Worm (Caenorhabditis elegans) whole organism, L3 larva: ENCODE data around the gene ess-2.

Experiments used
- R02D3.7 ChIP-seq: fragments of 150-350 bp; optimal IDR thresholded peaks from 2 replicates; lab custom pipeline; 2014; ENCODE audit warnings: missing biosample characterization, missing genetic modification characterization
- aly-2 ChIP-seq: fragments of 150-350 bp; optimal IDR thresholded peaks from 2 replicates; lab custom pipeline; 2014; ENCODE audit warnings: missing biosample characterization, missing genetic modification characterization
- ama-1 ChIP-seq: fragments of 150-350 bp; optimal IDR thresholded peaks from 2 replicates; lab custom pipeline; 2018
- ceh-16 ChIP-seq: sonication (generic microtip); optimal IDR thresholded peaks from 2 replicates; lab custom pipeline; 2017; ENCODE audit warnings: missing biosample characterization, missing genetic modification characterization
- ceh-28 ChIP-seq: fragments of 150-350 bp; optimal IDR thresholded peaks from 2 replicates; lab custom pipeline; 2014; ENCODE audit warnings: missing biosample characterization, missing genetic modification reagents, missing genetic modification characterization
- ceh-82 ChIP-seq: fragments of 150-350 bp; optimal IDR thresholded peaks from 2 replicates; lab custom pipeline; 2014; ENCODE audit warnings: missing biosample characterization, missing genetic modification characterization
- daf-12 ChIP-seq: fragments of 150-350 bp; optimal IDR thresholded peaks from 2 replicates; lab custom pipeline; 2014; ENCODE audit warnings: missing biosample characterization, missing genetic modification reagents, missing genetic modification characterization
- elt-1 ChIP-seq: fragments of 150-350 bp; optimal IDR thresholded peaks from 2 replicates; lab custom pipeline; 2014; ENCODE audit warnings: missing biosample characterization, missing genetic modification characterization
- elt-2 ChIP-seq: sonication (generic microtip); optimal IDR thresholded peaks from 2 replicates; lab custom pipeline; 2016; ENCODE audit warnings: missing genetic modification reagents, mild to moderate bottlenecking, missing genetic modification characterization, missing compliant biosample characterization
- eor-1 ChIP-seq, 2 experiments: fragments of 150-350 bp; optimal IDR thresholded peaks; 2 replicates each; lab custom pipeline; 2014 to 2018; ENCODE audit warnings: missing biosample characterization in 2 of 2, missing genetic modification characterization in 2 of 2
- fkh-10 ChIP-seq: sonication (generic microtip); optimal IDR thresholded peaks from 2 replicates; lab custom pipeline; 2017; ENCODE audit warnings: missing biosample characterization, missing genetic modification reagents, missing genetic modification characterization
- fkh-2 ChIP-seq: fragments of 150-350 bp; optimal IDR thresholded peaks from 2 replicates; lab custom pipeline; 2014; ENCODE audit warnings: missing biosample characterization, missing genetic modification reagents, missing genetic modification characterization
- hmg-11 ChIP-seq: sonication (generic microtip); optimal IDR thresholded peaks from 2 replicates; lab custom pipeline; 2016; ENCODE audit warnings: missing genetic modification characterization, missing compliant biosample characterization
- jun-1 ChIP-seq: fragments of 150-350 bp; optimal IDR thresholded peaks from 2 replicates; lab custom pipeline; 2014; ENCODE audit warnings: missing biosample characterization, missing genetic modification reagents, missing genetic modification characterization
- lin-15B ChIP-seq: fragments of 150-350 bp; optimal IDR thresholded peaks from 2 replicates; lab custom pipeline; 2014; ENCODE audit warnings: missing biosample characterization, missing genetic modification characterization
- lin-39 ChIP-seq: fragments of 150-350 bp; optimal IDR thresholded peaks from 2 replicates; lab custom pipeline; 2018; ENCODE audit warnings: missing biosample characterization, missing genetic modification reagents, missing genetic modification characterization
- lsy-12 ChIP-seq: sonication (generic microtip); optimal IDR thresholded peaks from 2 replicates; lab custom pipeline; 2016; ENCODE audit warnings: mild to moderate bottlenecking, missing genetic modification characterization, missing compliant biosample characterization
- mdl-1 ChIP-seq: fragments of 150-350 bp; optimal IDR thresholded peaks from 2 replicates; lab custom pipeline; 2014; ENCODE audit warnings: missing biosample characterization, missing genetic modification characterization
- mml-1 ChIP-seq: fragments of 150-350 bp; sonication (generic microtip); optimal IDR thresholded peaks from 3 replicates; lab custom pipeline; 2014; ENCODE audit warnings: missing biosample characterization, missing genetic modification characterization
- nfya-1 ChIP-seq: sonication (generic microtip); optimal IDR thresholded peaks from 2 replicates; lab custom pipeline; 2017; ENCODE audit warnings: missing genetic modification characterization, mild to moderate bottlenecking, missing compliant biosample characterization, antibody characterized with exemption, moderate library complexity; ENCODE audit not compliant: insufficient read depth
- nhr-12 ChIP-seq: fragments of 150-350 bp; optimal IDR thresholded peaks from 2 replicates; lab custom pipeline; 2014; ENCODE audit warnings: missing biosample characterization, missing genetic modification characterization
- nhr-23 ChIP-seq: fragments of 150-350 bp; optimal IDR thresholded peaks from 2 replicates; lab custom pipeline; 2014; ENCODE audit warnings: missing biosample characterization, missing genetic modification reagents, missing genetic modification characterization
- nhr-237 ChIP-seq: fragments of 150-350 bp; optimal IDR thresholded peaks from 2 replicates; lab custom pipeline; 2014; ENCODE audit warnings: missing biosample characterization, missing genetic modification characterization
- nhr-25 ChIP-seq: sonication (generic microtip); optimal IDR thresholded peaks from 2 replicates; lab custom pipeline; 2017; ENCODE audit warnings: missing biosample characterization, missing genetic modification characterization
- nhr-28 ChIP-seq: fragments of 150-350 bp; optimal IDR thresholded peaks from 2 replicates; lab custom pipeline; 2014; ENCODE audit warnings: missing biosample characterization, missing genetic modification characterization
- nhr-67 ChIP-seq: fragments of 150-350 bp; optimal IDR thresholded peaks from 2 replicates; lab custom pipeline; 2014; ENCODE audit warnings: missing biosample characterization, missing genetic modification characterization
- nhr-76 ChIP-seq: fragments of 150-350 bp; sonication (generic microtip); optimal IDR thresholded peaks from 5 replicates; lab custom pipeline; 2014; ENCODE audit warnings: missing biosample characterization, missing genetic modification characterization
- nhr-77 ChIP-seq: fragments of 150-350 bp; optimal IDR thresholded peaks from 2 replicates; lab custom pipeline; 2014; ENCODE audit warnings: missing biosample characterization, missing genetic modification characterization
- pha-4 ChIP-seq: fragments of 150-350 bp; optimal IDR thresholded peaks from 2 replicates; lab custom pipeline; 2014; ENCODE audit warnings: missing biosample characterization, missing genetic modification reagents, missing genetic modification characterization
- skn-1 ChIP-seq: fragments of 150-350 bp; optimal IDR thresholded peaks from 2 replicates; lab custom pipeline; 2014; ENCODE audit warnings: missing biosample characterization, missing genetic modification characterization
- snpc-4 ChIP-seq: fragments of 150-350 bp; optimal IDR thresholded peaks from 2 replicates; lab custom pipeline; 2014; ENCODE audit warnings: missing biosample characterization, missing genetic modification characterization
- zag-1 ChIP-seq: fragments of 150-350 bp; optimal IDR thresholded peaks from 2 replicates; lab custom pipeline; 2014; ENCODE audit warnings: missing biosample characterization, missing genetic modification characterization
- ztf-11 ChIP-seq: fragments of 150-350 bp; optimal IDR thresholded peaks from 2 replicates; lab custom pipeline; 2014; ENCODE audit warnings: missing biosample characterization, missing genetic modification characterization

ess-2 gene

ce11 chrIII:8529002-8529401 is 38.9 kb upstream of the ess-2 start:
- TF ChIP-seq nhr-23 (tag; lab: Kevin White, UChicago) (no peak), R02D3.7 (tag; lab: Kevin White, UChicago) (no peak), ztf-11 (tag; lab: Kevin White, UChicago) (no peak), mdl-1 (tag; lab: Kevin White, UChicago) (no peak), nhr-67 (tag; lab: Kevin White, UChicago) (no peak), lin-15B (tag; lab: Kevin White, UChicago) (peak; percentile 81), elt-2 (tag; lab: Kevin White, UChicago) (peak; percentile 10), jun-1 (tag; lab: Kevin White, UChicago) (no peak), nhr-77 (tag; lab: Kevin White, UChicago) (no peak), lin-39 (tag; lab: Kevin White, UChicago) (no peak), lsy-12 (peak; percentile 55), elt-1 (tag; lab: Kevin White, UChicago) (no peak), nhr-28 (tag; lab: Kevin White, UChicago) (no peak), hmg-11 (peak; percentile 25), nfya-1 (peak; percentile 100), ceh-28 (tag; lab: Kevin White, UChicago) (peak; percentile 11), fkh-2 (tag; lab: Kevin White, UChicago) (no peak), zag-1 (tag; lab: Kevin White, UChicago) (no peak), skn-1 (tag; lab: Kevin White, UChicago) (no peak), snpc-4 (peak; percentile 55), ama-1 (lab: Kevin White, UChicago) (peak; percentile 42), nhr-237 (tag; lab: Kevin White, UChicago) (no peak), fkh-10 (GFP tag; lab: Kevin White, UChicago) (no peak), nhr-12 (tag; lab: Kevin White, UChicago) (no peak), nhr-76 (tag; lab: Kevin White, UChicago) (no peak), nhr-25 (tag; lab: Kevin White, UChicago) (peak; percentile 47)

ce11 chrIII:8524773-8525172 is 34.6 kb upstream of the ess-2 start, which contains the start of gene idpp-15:
Gene idpp-15, plus strand, starts transcription at chrIII:8525073.
- TF ChIP-seq ceh-16 (tag; lab: Kevin White, UChicago) = no peak
- TF ChIP-seq pha-4 (tag; lab: Kevin White, UChicago) = peak; percentile 72
- no peak for TF ChIP-seq hmg-11
- no peak for TF ChIP-seq lin-39 (tag; lab: Kevin White, UChicago)
- no peak for TF ChIP-seq daf-12 (tag; lab: Kevin White, UChicago)

- TF ChIP-seq elt-2 (tag; lab: Kevin White, UChicago) (no peak), nhr-76 (tag; lab: Kevin White, UChicago) (no peak), pha-4 (tag; lab: Kevin White, UChicago) (peak; percentile 97)
These were observed 31.7 kb upstream of the ess-2 start for ce11 chrIII:8521654-8522392.

ce11 chrIII:8520589-8520988 is 30.4 kb upstream of the ess-2 start:
- no peak for TF ChIP-seq jun-1 (tag; lab: Kevin White, UChicago)
- TF ChIP-seq pha-4 (tag; lab: Kevin White, UChicago) = peak; percentile 76

ce11 chrIII:8519886-8520285 is 29.7 kb upstream of the ess-2 start, which contains the start of gene ZC21.8:
Gene ZC21.8, minus strand, starts transcription at chrIII:8519986.
- TF ChIP-seq eor-1 (tag; optimal IDR thresholded peaks at IDR 0.05; lab: Kevin White, UChicago) (no peak), mml-1 (no peak)

ce11 chrIII:8518990-8519389 is 28.8 kb upstream of the ess-2 start:
- TF ChIP-seq aly-2 (tag; lab: Kevin White, UChicago) = peak; percentile 25
- no peak for TF ChIP-seq ceh-82
